Worm (Caenorhabditis elegans): ENCODE measurements around the gene ZK418.2.

ce11 chrIII:7096481-7096880, 5.3 kb downstream of the ZK418.2 start:
- TF ChIP-seq ahr-1 (tag; optimal IDR thresholded peaks at IDR 0.05) (no peak), rnt-1 (tag; optimal IDR thresholded peaks at IDR 0.05) (no peak), dmd-4 (tag; optimal IDR thresholded peaks at IDR 0.05; ENCODE audit: borderline replicate concordance) (no peak), ama-1 (optimal IDR thresholded peaks at IDR 0.05) (no peak), nhr-11 (tag; optimal IDR thresholded peaks at IDR 0.05) (no peak), ceh-18 (tag; optimal IDR thresholded peaks at IDR 0.05) (no peak), ceh-34 (tag; optimal IDR thresholded peaks at IDR 0.05) (no peak), unc-86 (tag; optimal IDR thresholded peaks at IDR 0.05) (no peak)
